Fruit fly (Drosophila melanogaster) whole organism, embryonic: Measurements from ENCODE around the gene CG1024.

ENCODE experiments used
- Ada2b ChIP-seq: fragments of 200-800 bp; sonication (Bioruptor generic); IDR thresholded peaks from 2 replicates; pipeline ENCODE4 v1.3.6; 2022; ENCODE audit warnings: missing biosample characterization, missing genetic modification characterization
- Atf3 ChIP-seq: fragments of 200-800 bp; sonication (Bioruptor generic); optimal IDR thresholded peaks from 3 replicates; lab custom pipeline; 2016; ENCODE audit warnings: missing biosample characterization, missing genetic modification characterization
- B-H1 ChIP-seq: fragments of 200-800 bp; sonication (Bioruptor generic); IDR thresholded peaks from 3 replicates; pipeline ENCODE4 v1.3.6; 2022; ENCODE audit warnings: missing biosample characterization, missing genetic modification characterization
- CG10959 ChIP-seq: fragments of 200-800 bp; sonication (Bioruptor generic); IDR thresholded peaks from 2 replicates; pipeline ENCODE4 v1.3.6; 2022; ENCODE audit warnings: missing biosample characterization, missing genetic modification characterization
- CG14441 ChIP-seq: fragments of 200-800 bp; sonication (Bioruptor generic); IDR thresholded peaks from 2 replicates; pipeline ENCODE4 v1.3.6; 2022; ENCODE audit warnings: missing biosample characterization, missing genetic modification characterization
- CG17186 ChIP-seq: fragments of 200-800 bp; sonication (Bioruptor generic); optimal IDR thresholded peaks from 3 replicates; lab custom pipeline; 2017; ENCODE audit warnings: missing biosample characterization, missing genetic modification reagents, missing genetic modification characterization
- CG2120 ChIP-seq: fragments of 200-800 bp; sonication (Bioruptor generic); optimal IDR thresholded peaks from 3 replicates; lab custom pipeline; 2016; ENCODE audit warnings: missing biosample characterization, missing genetic modification characterization
- CG2202 ChIP-seq: fragments of 200-800 bp; sonication (Bioruptor generic); optimal IDR thresholded peaks from 2 replicates; lab custom pipeline; 2018; ENCODE audit warnings: missing biosample characterization, mild to moderate bottlenecking, missing genetic modification characterization
- CG31388 ChIP-seq: fragments of 200-800 bp; sonication (Bioruptor generic); optimal IDR thresholded peaks from 2 replicates; lab custom pipeline; 2016; ENCODE audit warnings: missing biosample characterization, missing genetic modification characterization
- CG3281 ChIP-seq: fragments of 200-800 bp; sonication (Bioruptor generic); optimal IDR thresholded peaks from 3 replicates; lab custom pipeline; 2017; ENCODE audit warnings: missing biosample characterization, mild to moderate bottlenecking, missing genetic modification characterization
- CG3407 ChIP-seq: fragments of 200-800 bp; sonication (Bioruptor generic); optimal IDR thresholded peaks from 2 replicates; lab custom pipeline; 2018; ENCODE audit warnings: missing biosample characterization, mild to moderate bottlenecking, missing genetic modification characterization
- CG3726 ChIP-seq: fragments of 200-800 bp; sonication (Bioruptor generic); IDR thresholded peaks from 3 replicates; pipeline ENCODE4, ENCODE4 v1.3.6; 2022; ENCODE audit warnings: missing biosample characterization, missing genetic modification characterization
- CG3847 ChIP-seq: fragments of 200-800 bp; sonication (Bioruptor generic); IDR thresholded peaks from 2 replicates; pipeline ENCODE4 v1.3.6; 2022; ENCODE audit warnings: missing biosample characterization, missing genetic modification characterization
- CG4328 ChIP-seq: fragments of 200-800 bp; sonication (Bioruptor generic); optimal IDR thresholded peaks from 3 replicates; lab custom pipeline; 2017; ENCODE audit warnings: missing biosample characterization, missing genetic modification reagents, missing genetic modification characterization
- CG43689 ChIP-seq: fragments of 200-800 bp; sonication (Bioruptor generic); IDR thresholded peaks from 2 replicates; pipeline ENCODE4 v1.3.6; 2022; ENCODE audit warnings: missing biosample characterization, missing genetic modification characterization
- CG4617 ChIP-seq: fragments of 200-800 bp; sonication (Bioruptor generic); optimal IDR thresholded peaks from 3 replicates; lab custom pipeline; 2016; ENCODE audit warnings: missing biosample characterization, missing genetic modification characterization, borderline replicate concordance
- CG5180 ChIP-seq: fragments of 200-800 bp; sonication (Bioruptor generic); optimal IDR thresholded peaks from 3 replicates; lab custom pipeline; 2017; ENCODE audit warnings: missing biosample characterization, missing genetic modification characterization, mild to moderate bottlenecking, moderate library complexity, missing genetic modification reagents
- CG6254 ChIP-seq: fragments of 200-800 bp; sonication (Bioruptor generic); optimal IDR thresholded peaks from 3 replicates; lab custom pipeline; 2017; ENCODE audit warnings: mild to moderate bottlenecking, missing biosample characterization, missing genetic modification reagents, missing genetic modification characterization
- CG6765 ChIP-seq: fragments of 200-800 bp; sonication (Bioruptor generic); optimal IDR thresholded peaks from 3 replicates; lab custom pipeline; 2017; ENCODE audit warnings: missing biosample characterization, mild to moderate bottlenecking, missing genetic modification characterization
- CG7372 ChIP-seq: fragments of 200-800 bp; sonication (Bioruptor generic); IDR thresholded peaks from 2 replicates; pipeline ENCODE4 v1.3.6; 2022; ENCODE audit warnings: missing biosample characterization, missing genetic modification characterization
- CG7745 ChIP-seq: fragments of 200-800 bp; sonication (Bioruptor generic); optimal IDR thresholded peaks from 2 replicates; lab custom pipeline; 2018; ENCODE audit warnings: missing biosample characterization, mild to moderate bottlenecking, missing genetic modification characterization, moderate library complexity
- CG8478 ChIP-seq: fragments of >200 bp; optimal IDR thresholded peaks from 2 replicates; lab custom pipeline; 2018
- CG9817 ChIP-seq: fragments of 200-800 bp; sonication (Bioruptor generic); optimal IDR thresholded peaks from 2 replicates; lab custom pipeline; 2018; ENCODE audit warnings: missing biosample characterization, mild to moderate bottlenecking, missing genetic modification characterization, moderate library complexity
- E2f1 ChIP-seq: fragments of 200-800 bp; sonication (Bioruptor generic); IDR thresholded peaks from 2 replicates; pipeline ENCODE4 v1.3.6; 2022; ENCODE audit warnings: missing biosample characterization, missing genetic modification characterization
- Hey ChIP-seq: fragments of 200-800 bp; sonication (Bioruptor generic); optimal IDR thresholded peaks from 3 replicates; lab custom pipeline; 2018; ENCODE audit warnings: missing biosample characterization, mild to moderate bottlenecking, missing genetic modification characterization
- HmgD ChIP-seq: fragments of 200-800 bp; sonication (Bioruptor generic); optimal IDR thresholded peaks from 3 replicates; lab custom pipeline; 2016; ENCODE audit warnings: missing biosample characterization, missing genetic modification characterization
- Hmx ChIP-seq: fragments of 200-800 bp; sonication (Bioruptor generic); optimal IDR thresholded peaks from 2 replicates; lab custom pipeline; 2016; ENCODE audit warnings: missing biosample characterization, missing genetic modification characterization
- Hr51 ChIP-seq, 2 experiments: fragments of 200-800 bp; sonication (Bioruptor generic); optimal IDR thresholded peaks; 2 replicates in 1 of 2; 3 replicates in 1 of 2; lab custom pipeline; 2016 to 2018; ENCODE audit warnings: missing biosample characterization in 2 of 2, missing genetic modification characterization in 2 of 2, mild to moderate bottlenecking in 1 of 2, moderate library complexity in 1 of 2
- Myb ChIP-seq: fragments of 200-800 bp; sonication (Bioruptor generic); optimal IDR thresholded peaks from 2 replicates; lab custom pipeline; 2016; ENCODE audit warnings: missing biosample characterization, missing genetic modification characterization
- NC2α ChIP-seq: fragments of 200-800 bp; sonication (Bioruptor generic); optimal IDR thresholded peaks from 2 replicates; lab custom pipeline; 2016; ENCODE audit warnings: missing biosample characterization, missing genetic modification characterization
- Vsx1 ChIP-seq: fragments of 200-800 bp; sonication (Bioruptor generic); optimal IDR thresholded peaks from 2 replicates; lab custom pipeline; 2017; ENCODE audit warnings: missing biosample characterization, mild to moderate bottlenecking, missing genetic modification characterization, missing genetic modification reagents
- Xrp1 ChIP-seq: fragments of 200-800 bp; sonication (Bioruptor generic); IDR thresholded peaks from 2 replicates; pipeline ENCODE4 v1.3.6; 2022; ENCODE audit warnings: missing biosample characterization, missing genetic modification characterization
- ase ChIP-seq: fragments of 200-800 bp; sonication (Bioruptor generic); IDR thresholded peaks from 3 replicates; pipeline ENCODE4 v1.3.6; 2022; ENCODE audit warnings: missing biosample characterization, missing genetic modification characterization
- cad ChIP-seq: fragments of >200 bp; optimal IDR thresholded peaks from 2 replicates; lab custom pipeline; 2017; ENCODE audit warnings: missing biosample characterization, missing genetic modification characterization
- cg ChIP-seq: fragments of 200-800 bp; sonication (Bioruptor generic); optimal IDR thresholded peaks from 3 replicates; lab custom pipeline; 2019; ENCODE audit warnings: missing biosample characterization, mild to moderate bottlenecking, missing genetic modification characterization, moderate library complexity
- crol ChIP-seq: fragments of 200-800 bp; sonication (Bioruptor generic); IDR thresholded peaks from 2 replicates; pipeline ENCODE4 v1.3.6; 2022; ENCODE audit warnings: missing biosample characterization, missing genetic modification characterization
- dysf ChIP-seq: fragments of 200-800 bp; sonication (Bioruptor generic); IDR thresholded peaks from 3 replicates; pipeline ENCODE4 v1.3.6; 2022; ENCODE audit warnings: missing biosample characterization, missing genetic modification characterization
- gcm ChIP-seq: fragments of 200-800 bp; sonication (Bioruptor generic); optimal IDR thresholded peaks from 2 replicates; lab custom pipeline; 2019; ENCODE audit warnings: missing biosample characterization, mild to moderate bottlenecking, missing genetic modification characterization, moderate library complexity
- kah ChIP-seq: fragments of 200-800 bp; sonication (Bioruptor generic); optimal IDR thresholded peaks from 2 replicates; lab custom pipeline; 2018; ENCODE audit warnings: missing biosample characterization, mild to moderate bottlenecking, missing genetic modification characterization
- kni ChIP-seq: fragments of 200-800 bp; sonication (Bioruptor generic); optimal IDR thresholded peaks from 3 replicates; lab custom pipeline; 2017; ENCODE audit warnings: mild to moderate bottlenecking, missing biosample characterization, missing genetic modification reagents, missing genetic modification characterization
- lbe ChIP-seq: fragments of 200-800 bp; sonication (Bioruptor generic); optimal IDR thresholded peaks from 2 replicates; lab custom pipeline; 2016; ENCODE audit warnings: missing biosample characterization, mild to moderate bottlenecking, missing genetic modification characterization
- lilli ChIP-seq: fragments of 200-800 bp; sonication (Bioruptor generic); optimal IDR thresholded peaks from 3 replicates; lab custom pipeline; 2016; ENCODE audit warnings: missing biosample characterization, missing genetic modification characterization
- lola ChIP-seq, 3 experiments: fragments of >200 bp in 2 of 3; fragments of 200-800 bp in 1 of 3; sonication (Bioruptor generic) in 1 of 3; optimal IDR thresholded peaks; 2 replicates each; lab custom pipeline; 2017 to 2019; ENCODE audit warnings: missing biosample characterization in 3 of 3, missing genetic modification characterization in 3 of 3, mild to moderate bottlenecking in 1 of 3, moderate library complexity in 1 of 3
- nom ChIP-seq: fragments of 200-800 bp; sonication (Bioruptor generic); optimal IDR thresholded peaks from 2 replicates; lab custom pipeline; 2017; ENCODE audit warnings: missing biosample characterization, missing genetic modification characterization, mild to moderate bottlenecking, moderate library complexity, missing genetic modification reagents
- onecut ChIP-seq: fragments of 200-800 bp; sonication (Bioruptor generic); IDR thresholded peaks from 2 replicates; pipeline ENCODE4 v1.3.6; 2022; ENCODE audit warnings: missing biosample characterization, missing genetic modification characterization
- pfk ChIP-seq: fragments of 200-800 bp; sonication (Bioruptor generic); optimal IDR thresholded peaks from 2 replicates; lab custom pipeline; 2018; ENCODE audit warnings: missing biosample characterization, mild to moderate bottlenecking, missing genetic modification characterization, moderate library complexity
- sens-2 ChIP-seq: fragments of 200-800 bp; sonication (Bioruptor generic); IDR thresholded peaks from 2 replicates; pipeline ENCODE4 v1.3.6; 2022; ENCODE audit warnings: missing biosample characterization, missing genetic modification characterization
- sr ChIP-seq: fragments of 200-800 bp; sonication (Bioruptor generic); IDR thresholded peaks from 3 replicates; pipeline ENCODE4 v1.3.6; 2022; ENCODE audit warnings: missing biosample characterization, missing genetic modification characterization
- tin ChIP-seq: fragments of 200-800 bp; sonication (Bioruptor generic); optimal IDR thresholded peaks from 3 replicates; lab custom pipeline; 2016; ENCODE audit warnings: missing biosample characterization, missing genetic modification characterization
- trem ChIP-seq: fragments of 200-800 bp; optimal IDR thresholded peaks from 3 replicates; lab custom pipeline; 2019; ENCODE audit warnings: missing biosample characterization, mild to moderate bottlenecking, missing genetic modification characterization, moderate library complexity
- tup ChIP-seq: fragments of 200-800 bp; sonication (Bioruptor generic); optimal IDR thresholded peaks from 2 replicates; lab custom pipeline; 2016; ENCODE audit warnings: missing biosample characterization, mild to moderate bottlenecking, missing genetic modification characterization, moderate library complexity
- vvl ChIP-seq: fragments of 200-800 bp; sonication (Bioruptor generic); IDR thresholded peaks from 2 replicates; pipeline ENCODE4 v1.3.6; 2022; ENCODE audit warnings: missing biosample characterization, missing genetic modification characterization

CG1024 gene

dm6 chr3R:6409153-6409571 lies 29.0 kb upstream of the CG1024 start (continued):
- TF ChIP-seq nom (GFP tag; lab: Kevin White, UChicago): peak; percentile 87
- peak; percentile 8; the same call in 1 of the 2 replicates for TF ChIP-seq onecut (GFP tag; lab: Robert Waterston, UW)
- no peak for TF ChIP-seq Ada2b
- TF ChIP-seq kah (GFP tag; lab: Kevin White, UChicago): no peak
- no peak for TF ChIP-seq Hr51 (GFP tag; optimal IDR thresholded peaks at IDR 0.05; lab: Kevin White, UChicago)
- TF ChIP-seq Atf3 (GFP tag; lab: Kevin White, UChicago): no peak
- TF ChIP-seq CG2202 (tag; lab: Kevin White, UChicago): no peak
- no peak for TF ChIP-seq HmgD (GFP tag; lab: Kevin White, UChicago)
- no peak for TF ChIP-seq CG5180 (GFP tag; lab: Kevin White, UChicago)
- peak; percentile 0 for TF ChIP-seq pfk
- TF ChIP-seq tin: no peak
- no peak for TF ChIP-seq CG2120 (GFP tag; lab: Kevin White, UChicago)
- TF ChIP-seq CG6765: no peak
- TF ChIP-seq vvl (GFP tag; lab: Robert Waterston, UW): no peak; the same call in 1 of the 2 replicates
- peak; percentile 18; the same call in 1 of the 2 replicates for TF ChIP-seq Xrp1
- TF ChIP-seq CG7372 (GFP tag; lab: Robert Waterston, UW): 0 out of 2 replicates have a peak, but pooled peaks have one; percentile 8
- no peak for TF ChIP-seq CG43689 (GFP tag; lab: Robert Waterston, UW)
- TF ChIP-seq Hey (tag; lab: Kevin White, UChicago): no peak
- TF ChIP-seq CG7745: peak; percentile 23
- TF ChIP-seq tup (GFP tag; lab: Kevin White, UChicago): no peak
- no peak for TF ChIP-seq cad (GFP tag; lab: Kevin White, UChicago)
- no peak for TF ChIP-seq CG4617 (GFP tag; lab: Kevin White, UChicago)
- TF ChIP-seq CG3407 (GFP tag; lab: Kevin White, UChicago): peak; percentile 21
- no peak for TF ChIP-seq CG9817 (tag; lab: Kevin White, UChicago)
- no peak for TF ChIP-seq CG17186 (GFP tag; lab: Kevin White, UChicago)
- TF ChIP-seq B-H1 (GFP tag; lab: Robert Waterston, UW): no peak
- TF ChIP-seq CG3281 (GFP tag; lab: Kevin White, UChicago): no peak
- no peak for TF ChIP-seq CG4328 (GFP tag; lab: Kevin White, UChicago)
- no peak for TF ChIP-seq ase (GFP tag; lab: Robert Waterston, UW)
- no peak for TF ChIP-seq Hmx (GFP tag; lab: Kevin White, UChicago)
- peak; percentile 51; the same call in 2 of the 3 replicates for TF ChIP-seq sr (GFP tag; lab: Robert Waterston, UW)
- TF ChIP-seq cg (GFP tag; lab: Kevin White, UChicago): peak; percentile 66
- no peak for TF ChIP-seq Myb (GFP tag; lab: Kevin White, UChicago)
- no peak for TF ChIP-seq lola (GFP tag; optimal IDR thresholded peaks at IDR 0.05; lab: Kevin White, UChicago)
- no peak for TF ChIP-seq CG10959 (GFP tag; lab: Robert Waterston, UW)
- no peak for TF ChIP-seq sens-2 (GFP tag; lab: Robert Waterston, UW)
- TF ChIP-seq CG14441 (GFP tag; lab: Robert Waterston, UW): no peak
- TF ChIP-seq CG3726 (GFP tag; lab: Robert Waterston, UW): no peak
- TF ChIP-seq trem (tag; lab: Kevin White, UChicago): no peak
- no peak for TF ChIP-seq CG8478
- TF ChIP-seq E2f1 (GFP tag; lab: Robert Waterston, UW): no peak
- TF ChIP-seq kni (GFP tag; lab: Kevin White, UChicago): peak; percentile 81
- no peak for TF ChIP-seq NC2α
- no peak for TF ChIP-seq Vsx1 (GFP tag; lab: Kevin White, UChicago)
- TF ChIP-seq CG3847: no peak
- no peak for TF ChIP-seq CG31388 (GFP tag; lab: Kevin White, UChicago)
- TF ChIP-seq dysf (GFP tag; lab: Robert Waterston, UW): no peak
- peak; percentile 63 for TF ChIP-seq crol (GFP tag; lab: Robert Waterston, UW)
- TF ChIP-seq lbe (GFP tag; lab: Kevin White, UChicago): no peak
- no peak for TF ChIP-seq CG6254
- peak; percentile 63 for TF ChIP-seq gcm
- no peak for TF ChIP-seq lilli (GFP tag; lab: Kevin White, UChicago)
